In the genomic region with DNA sequence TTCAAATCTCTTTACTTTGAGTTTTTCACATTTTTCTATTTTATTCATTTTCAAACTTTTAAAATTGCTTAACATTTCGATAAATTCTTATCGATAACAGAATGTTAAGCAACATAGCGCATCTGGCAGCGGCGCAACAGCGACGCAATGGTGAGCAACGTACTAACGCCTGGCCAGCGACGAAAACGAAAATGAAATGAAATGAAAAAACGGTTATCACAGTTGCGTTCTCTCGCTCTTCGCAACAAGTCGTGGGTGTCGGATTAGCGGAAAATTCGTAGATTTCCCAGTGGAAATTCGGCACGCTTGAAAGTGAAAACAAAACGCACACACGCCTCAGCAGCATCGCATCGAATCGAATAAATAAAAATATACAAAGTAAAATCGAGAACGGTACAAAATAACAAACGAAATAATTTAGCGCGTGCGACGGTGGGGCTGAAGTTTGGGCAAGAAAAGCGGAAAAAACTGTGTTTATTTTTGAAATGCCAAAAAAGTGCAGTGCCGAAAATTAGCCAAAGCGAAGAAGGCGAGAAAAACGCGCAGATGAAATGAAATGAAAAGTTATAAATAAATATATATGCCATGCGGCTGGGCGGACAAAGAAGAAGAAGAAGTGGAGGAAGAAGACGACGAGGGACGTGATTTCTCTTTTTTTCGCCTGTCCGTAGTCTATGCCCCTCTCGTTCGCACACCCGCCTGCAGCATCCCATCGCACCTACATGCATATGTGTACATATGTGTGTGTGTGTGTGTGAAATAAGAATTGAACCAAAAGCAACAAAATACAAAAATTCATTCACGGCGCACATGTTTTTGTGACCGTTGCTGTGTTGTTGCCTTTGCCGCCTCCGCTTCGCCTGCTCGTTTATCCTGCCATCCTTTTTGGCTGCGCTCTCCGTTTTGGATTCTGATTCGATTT, we compare ENCODE assay signal across 1 fruit fly cellular context.
TF ChIP-seq lines count a peak whose summit lies in the region.

No protein-coding gene starts in this region.

TF ChIP-seq in whole organism, embryonic, 481 proteins besides CTCF, POLR2A, EP300 and RAD21 (continued from another document):
- TF ChIP-seq MBD-R2 (GFP tag; IDR thresholded peaks at IDR 0.05; lab: Robert Waterston, UW), result peak; percentile 15; the same call in 1 of the 2 replicates
- peak; percentile 48 for TF ChIP-seq Fer1 (GFP tag; optimal IDR thresholded peaks at IDR 0.05; lab: Kevin White, UChicago)
- TF ChIP-seq CG10209 (GFP tag; optimal IDR thresholded peaks at IDR 0.05; lab: Kevin White, UChicago), result no peak
- 0 out of 2 replicates have a peak, but pooled peaks have one; percentile 12 for TF ChIP-seq CG6689 (GFP tag; IDR thresholded peaks at IDR 0.05; lab: Robert Waterston, UW)
- TF ChIP-seq p53 (GFP tag; optimal IDR thresholded peaks at IDR 0.05; lab: Kevin White, UChicago), result no peak
- peak; percentile 2 for TF ChIP-seq pho (GFP tag; optimal IDR thresholded peaks at IDR 0.05; lab: Kevin White, UChicago)
- 0 out of 3 replicates have a peak, but pooled peaks have one; percentile 42 for TF ChIP-seq CG7963 (GFP tag; IDR thresholded peaks at IDR 0.05; lab: Robert Waterston, UW; ENCODE audit: partially characterized antibody)
- TF ChIP-seq kah (GFP tag; optimal IDR thresholded peaks at IDR 0.05; lab: Kevin White, UChicago), result peak; percentile 43
- TF ChIP-seq usp (GFP tag; optimal IDR thresholded peaks at IDR 0.05; lab: Kevin White, UChicago), result no peak
- TF ChIP-seq Atf3 (GFP tag; optimal IDR thresholded peaks at IDR 0.05; lab: Kevin White, UChicago), result no peak
- TF ChIP-seq CG15696 (tag; optimal IDR thresholded peaks at IDR 0.05; lab: Kevin White, UChicago), result no peak
- TF ChIP-seq CG12659 (GFP tag; optimal IDR thresholded peaks at IDR 0.05; lab: Kevin White, UChicago), result peak; percentile 23
- peak; percentile 85; the same call in 1 of the 4 replicates for TF ChIP-seq chinmo (GFP tag; IDR thresholded peaks at IDR 0.05; lab: Robert Waterston, UW; ENCODE audit: partially characterized antibody)
- no peak for TF ChIP-seq slbo (GFP tag; IDR thresholded peaks at IDR 0.05; lab: Robert Waterston, UW)
- TF ChIP-seq Sry-δ (GFP tag; optimal IDR thresholded peaks at IDR 0.05; lab: Kevin White, UChicago), result peak; percentile 36
- no peak for TF ChIP-seq lmd (GFP tag; IDR thresholded peaks at IDR 0.05; lab: Robert Waterston, UW)
- no peak for TF ChIP-seq Doc2 (GFP tag; IDR thresholded peaks at IDR 0.05; lab: Robert Waterston, UW)
- TF ChIP-seq CG16815 (GFP tag; optimal IDR thresholded peaks at IDR 0.05; lab: Kevin White, UChicago), result no peak
- TF ChIP-seq Adf1 (GFP tag; IDR thresholded peaks at IDR 0.05; lab: Robert Waterston, UW), result peak; percentile 37
- TF ChIP-seq lbe (GFP tag; optimal IDR thresholded peaks at IDR 0.05; lab: Kevin White, UChicago), result no peak
